Worm (Caenorhabditis elegans) whole organism, L3 larva: ENCODE results near the gene F18A1.7.

Experiments
- R02D3.7 ChIP-seq: fragments of 150-350 bp; optimal IDR thresholded peaks from 2 replicates; lab custom pipeline; 2014; ENCODE audit warnings: missing biosample characterization, missing genetic modification characterization
- ZK546.5 ChIP-seq: sonication (generic microtip); optimal IDR thresholded peaks from 2 replicates; lab custom pipeline; 2017; ENCODE audit warnings: missing biosample characterization, missing genetic modification characterization
- aly-2 ChIP-seq: fragments of 150-350 bp; optimal IDR thresholded peaks from 2 replicates; lab custom pipeline; 2014; ENCODE audit warnings: missing biosample characterization, missing genetic modification characterization
- ama-1 ChIP-seq: fragments of 150-350 bp; optimal IDR thresholded peaks from 2 replicates; lab custom pipeline; 2018
- ceh-16 ChIP-seq: sonication (generic microtip); optimal IDR thresholded peaks from 2 replicates; lab custom pipeline; 2017; ENCODE audit warnings: missing biosample characterization, missing genetic modification characterization
- ceh-28 ChIP-seq: fragments of 150-350 bp; optimal IDR thresholded peaks from 2 replicates; lab custom pipeline; 2014; ENCODE audit warnings: missing biosample characterization, missing genetic modification reagents, missing genetic modification characterization
- ceh-82 ChIP-seq: fragments of 150-350 bp; optimal IDR thresholded peaks from 2 replicates; lab custom pipeline; 2014; ENCODE audit warnings: missing biosample characterization, missing genetic modification characterization
- ceh-9 ChIP-seq: sonication (generic microtip); optimal IDR thresholded peaks from 2 replicates; lab custom pipeline; 2018; ENCODE audit warnings: missing biosample characterization, missing genetic modification characterization
- daf-12 ChIP-seq: fragments of 150-350 bp; optimal IDR thresholded peaks from 2 replicates; lab custom pipeline; 2014; ENCODE audit warnings: missing biosample characterization, missing genetic modification reagents, missing genetic modification characterization
- egl-27 ChIP-seq: sonication (generic microtip); optimal IDR thresholded peaks from 4 replicates; lab custom pipeline; 2017; ENCODE audit warnings: missing biosample characterization, missing genetic modification reagents, missing genetic modification characterization
- egl-5 ChIP-seq: fragments of 150-350 bp; optimal IDR thresholded peaks from 2 replicates; lab custom pipeline; 2017; ENCODE audit warnings: missing biosample characterization, missing genetic modification reagents, missing genetic modification characterization, inconsistent platforms
- elt-1 ChIP-seq: fragments of 150-350 bp; optimal IDR thresholded peaks from 2 replicates; lab custom pipeline; 2014; ENCODE audit warnings: missing biosample characterization, missing genetic modification characterization
- elt-2 ChIP-seq: sonication (generic microtip); optimal IDR thresholded peaks from 2 replicates; lab custom pipeline; 2016; ENCODE audit warnings: missing genetic modification reagents, mild to moderate bottlenecking, missing genetic modification characterization, missing compliant biosample characterization
- elt-3 ChIP-seq, 3 experiments: fragments of 150-350 bp in 1 of 3; sonication (generic microtip) in 2 of 3; optimal IDR thresholded peaks; 2 replicates in 2 of 3; 4 replicates in 1 of 3; lab custom pipeline; 2014 to 2017; ENCODE audit warnings: missing biosample characterization in 3 of 3, missing genetic modification characterization in 3 of 3
- eor-1 ChIP-seq, 2 experiments: fragments of 150-350 bp; optimal IDR thresholded peaks; 2 replicates each; lab custom pipeline; 2014 to 2018; ENCODE audit warnings: missing biosample characterization in 2 of 2, missing genetic modification characterization in 2 of 2
- fkh-10 ChIP-seq: sonication (generic microtip); optimal IDR thresholded peaks from 2 replicates; lab custom pipeline; 2017; ENCODE audit warnings: missing biosample characterization, missing genetic modification reagents, missing genetic modification characterization
- fkh-2 ChIP-seq: fragments of 150-350 bp; optimal IDR thresholded peaks from 2 replicates; lab custom pipeline; 2014; ENCODE audit warnings: missing biosample characterization, missing genetic modification reagents, missing genetic modification characterization
- fos-1 ChIP-seq: fragments of 150-350 bp; optimal IDR thresholded peaks from 2 replicates; lab custom pipeline; 2014; ENCODE audit warnings: missing biosample characterization, missing genetic modification characterization
- hmg-11 ChIP-seq: sonication (generic microtip); optimal IDR thresholded peaks from 2 replicates; lab custom pipeline; 2016; ENCODE audit warnings: missing genetic modification characterization, missing compliant biosample characterization
- lin-15B ChIP-seq: fragments of 150-350 bp; optimal IDR thresholded peaks from 2 replicates; lab custom pipeline; 2014; ENCODE audit warnings: missing biosample characterization, missing genetic modification characterization
- lsy-12 ChIP-seq: sonication (generic microtip); optimal IDR thresholded peaks from 2 replicates; lab custom pipeline; 2016; ENCODE audit warnings: mild to moderate bottlenecking, missing genetic modification characterization, missing compliant biosample characterization
- mdl-1 ChIP-seq: fragments of 150-350 bp; optimal IDR thresholded peaks from 2 replicates; lab custom pipeline; 2014; ENCODE audit warnings: missing biosample characterization, missing genetic modification characterization
- mml-1 ChIP-seq: fragments of 150-350 bp; sonication (generic microtip); optimal IDR thresholded peaks from 3 replicates; lab custom pipeline; 2014; ENCODE audit warnings: missing biosample characterization, missing genetic modification characterization
- nfya-1 ChIP-seq: sonication (generic microtip); optimal IDR thresholded peaks from 2 replicates; lab custom pipeline; 2017; ENCODE audit warnings: missing genetic modification characterization, mild to moderate bottlenecking, missing compliant biosample characterization, antibody characterized with exemption, moderate library complexity; ENCODE audit not compliant: insufficient read depth
- nhr-11 ChIP-seq: fragments of 150-350 bp; optimal IDR thresholded peaks from 2 replicates; lab custom pipeline; 2014; ENCODE audit warnings: missing biosample characterization, missing genetic modification characterization
- nhr-12 ChIP-seq: fragments of 150-350 bp; optimal IDR thresholded peaks from 2 replicates; lab custom pipeline; 2014; ENCODE audit warnings: missing biosample characterization, missing genetic modification characterization
- nhr-23 ChIP-seq: fragments of 150-350 bp; optimal IDR thresholded peaks from 2 replicates; lab custom pipeline; 2014; ENCODE audit warnings: missing biosample characterization, missing genetic modification reagents, missing genetic modification characterization
- nhr-237 ChIP-seq: fragments of 150-350 bp; optimal IDR thresholded peaks from 2 replicates; lab custom pipeline; 2014; ENCODE audit warnings: missing biosample characterization, missing genetic modification characterization
- nhr-25 ChIP-seq: sonication (generic microtip); optimal IDR thresholded peaks from 2 replicates; lab custom pipeline; 2017; ENCODE audit warnings: missing biosample characterization, missing genetic modification characterization
- nhr-28 ChIP-seq: fragments of 150-350 bp; optimal IDR thresholded peaks from 2 replicates; lab custom pipeline; 2014; ENCODE audit warnings: missing biosample characterization, missing genetic modification characterization
- nhr-67 ChIP-seq: fragments of 150-350 bp; optimal IDR thresholded peaks from 2 replicates; lab custom pipeline; 2014; ENCODE audit warnings: missing biosample characterization, missing genetic modification characterization
- nhr-76 ChIP-seq: fragments of 150-350 bp; sonication (generic microtip); optimal IDR thresholded peaks from 5 replicates; lab custom pipeline; 2014; ENCODE audit warnings: missing biosample characterization, missing genetic modification characterization
- pha-4 ChIP-seq: fragments of 150-350 bp; optimal IDR thresholded peaks from 2 replicates; lab custom pipeline; 2014; ENCODE audit warnings: missing biosample characterization, missing genetic modification reagents, missing genetic modification characterization
- pqm-1 ChIP-seq: fragments of 150-350 bp; optimal IDR thresholded peaks from 2 replicates; lab custom pipeline; 2017; ENCODE audit warnings: missing biosample characterization, missing genetic modification characterization, inconsistent platforms
- sea-2 ChIP-seq: fragments of 150-350 bp; sonication (generic microtip); optimal IDR thresholded peaks from 4 replicates; lab custom pipeline; 2014; ENCODE audit warnings: missing biosample characterization, missing genetic modification reagents, missing genetic modification characterization
- tbx-2 ChIP-seq: sonication (generic microtip); optimal IDR thresholded peaks from 2 replicates; lab custom pipeline; 2016; ENCODE audit warnings: mild to moderate bottlenecking, missing genetic modification characterization, missing compliant biosample characterization
- unc-39 ChIP-seq: sonication (generic microtip); optimal IDR thresholded peaks from 4 replicates; lab custom pipeline; 2017; ENCODE audit warnings: missing biosample characterization, missing genetic modification characterization
- zag-1 ChIP-seq: fragments of 150-350 bp; optimal IDR thresholded peaks from 2 replicates; lab custom pipeline; 2014; ENCODE audit warnings: missing biosample characterization, missing genetic modification characterization
- ztf-11 ChIP-seq: fragments of 150-350 bp; optimal IDR thresholded peaks from 2 replicates; lab custom pipeline; 2014; ENCODE audit warnings: missing biosample characterization, missing genetic modification characterization
- ztf-4 ChIP-seq: fragments of 150-350 bp; optimal IDR thresholded peaks from 2 replicates; lab custom pipeline; 2014; ENCODE audit warnings: missing biosample characterization, missing genetic modification characterization

The F18A1.7 gene

ce11 chrII:7618212-7618611 lies 45.3 kb downstream of the F18A1.7 start:
- TF ChIP-seq pqm-1 (tag; lab: Kevin White, UChicago) (peak; percentile 52), nhr-76 (tag; lab: Kevin White, UChicago) (no peak), lin-15B (tag; lab: Kevin White, UChicago) (no peak), nhr-11 (no peak), ztf-4 (tag; lab: Kevin White, UChicago) (no peak), ama-1 (lab: Kevin White, UChicago) (no peak), pha-4 (tag; lab: Kevin White, UChicago) (peak; percentile 5), fkh-10 (GFP tag; lab: Kevin White, UChicago) (no peak), nhr-25 (tag; lab: Kevin White, UChicago) (no peak), nhr-28 (tag; lab: Kevin White, UChicago) (no peak), elt-2 (tag; lab: Kevin White, UChicago) (peak; percentile 37)

ce11 chrII:7616141-7616540 lies 47.4 kb downstream of the F18A1.7 start, which contains the start of gene cdc-42:
Gene cdc-42 (plus strand): TSS chrII:7616452.
- no peak for TF ChIP-seq fkh-2
- no peak for TF ChIP-seq ceh-9 (tag; lab: Kevin White, UChicago)
- TF ChIP-seq pqm-1 (tag; lab: Kevin White, UChicago): no peak
- TF ChIP-seq ama-1 (lab: Kevin White, UChicago): peak; percentile 16
- TF ChIP-seq mdl-1 (tag; lab: Kevin White, UChicago): no peak
- TF ChIP-seq daf-12 (tag; lab: Kevin White, UChicago): no peak
- TF ChIP-seq fos-1 (tag; lab: Kevin White, UChicago): no peak
- TF ChIP-seq, all 47 proteins: peak for 1

- TF ChIP-seq hmg-11 (peak; percentile 66), nhr-12 (tag; lab: Kevin White, UChicago) (no peak), ama-1 (lab: Kevin White, UChicago) (peak; percentile 69), eor-1 (tag; optimal IDR thresholded peaks at IDR 0.05; lab: Kevin White, UChicago) (no peak), lsy-12 (tag; lab: Kevin White, UChicago) (no peak), elt-1 (tag; lab: Kevin White, UChicago) (no peak), nfya-1 (tag; lab: Kevin White, UChicago) (peak; percentile 53), nhr-25 (tag; lab: Kevin White, UChicago) (no peak), nhr-28 (tag; lab: Kevin White, UChicago) (no peak), elt-2 (tag; lab: Kevin White, UChicago) (peak; percentile 15), ceh-28 (peak; percentile 56), pha-4 (tag; lab: Kevin White, UChicago) (peak; percentile 47), ceh-16 (tag; lab: Kevin White, UChicago) (no peak), nhr-237 (tag; lab: Kevin White, UChicago) (no peak), fkh-2 (no peak), egl-27 (no peak), nhr-11 (no peak), nhr-67 (tag; lab: Kevin White, UChicago) (no peak), fkh-10 (GFP tag; lab: Kevin White, UChicago) (no peak), tbx-2 (no peak), daf-12 (tag; lab: Kevin White, UChicago) (no peak), ceh-82 (tag; lab: Kevin White, UChicago) (no peak), fos-1 (tag; lab: Kevin White, UChicago) (no peak), nhr-76 (tag; lab: Kevin White, UChicago) (no peak), unc-39 (tag; lab: Kevin White, UChicago) (no peak), ZK546.5 (tag; lab: Kevin White, UChicago) (no peak), ztf-11 (tag; lab: Kevin White, UChicago) (no peak), mml-1 (no peak), ztf-4 (tag; lab: Kevin White, UChicago) (no peak), egl-5 (tag; lab: Kevin White, UChicago) (no peak), nhr-23 (tag; lab: Kevin White, UChicago) (peak; percentile 5), sea-2 (no peak), aly-2 (tag; lab: Kevin White, UChicago) (no peak), elt-3 (tag; optimal IDR thresholded peaks at IDR 0.05; lab: Kevin White, UChicago) (no peak), R02D3.7 (peak; percentile 7), mdl-1 (tag; lab: Kevin White, UChicago) (no peak), zag-1 (tag; lab: Kevin White, UChicago) (no peak), ceh-9 (tag; lab: Kevin White, UChicago) (no peak)
These were observed 48.1 kb downstream of the F18A1.7 start for ce11 chrII:7615318-7615891.
